Worm (Caenorhabditis elegans) whole organism, young adult: ENCODE measurements around the gene Y42H9B.3.
A peak's percentile ranks its signal among the peaks of the same experiment; 100 is the strongest.

ENCODE experiments used
- B0261.1 ChIP-seq: sonication (generic microtip); optimal IDR thresholded peaks from 2 replicates; lab custom pipeline; 2016; ENCODE audit warnings: mild to moderate bottlenecking, missing genetic modification characterization, moderate library complexity, missing compliant biosample characterization
- C17E4.6 ChIP-seq: fragments of 200-800 bp; sonication (Bioruptor generic); IDR thresholded peaks from 2 replicates; pipeline ENCODE4 v1.3.6; 2022; ENCODE audit warnings: missing genetic modification reagents, missing genetic modification characterization, missing compliant biosample characterization
- D2030.7 ChIP-seq: fragments of 200-800 bp; sonication (Bioruptor generic); IDR thresholded peaks from 2 replicates; pipeline ENCODE4 v1.3.6; 2022; ENCODE audit warnings: missing genetic modification reagents, missing genetic modification characterization, missing compliant biosample characterization
- F33H1.4 ChIP-seq: fragments of 200-800 bp; sonication (Bioruptor generic); IDR thresholded peaks from 2 replicates; pipeline ENCODE4 v1.3.6; 2022; ENCODE audit warnings: missing genetic modification reagents, missing genetic modification characterization, missing compliant biosample characterization
- F49E8.2 ChIP-seq: sonication (generic microtip); optimal IDR thresholded peaks from 3 replicates; lab custom pipeline; 2017; ENCODE audit warnings: missing genetic modification characterization, mild to moderate bottlenecking, missing compliant biosample characterization, antibody characterized with exemption, moderate library complexity; ENCODE audit not compliant: insufficient read depth
- F52B5.7 ChIP-seq: sonication (generic microtip); optimal IDR thresholded peaks from 2 replicates; lab custom pipeline; 2016; ENCODE audit warnings: mild to moderate bottlenecking, missing genetic modification characterization, missing compliant biosample characterization
- F57C9.4 ChIP-seq: sonication (generic microtip); optimal IDR thresholded peaks from 2 replicates; lab custom pipeline; 2017; ENCODE audit warnings: mild to moderate bottlenecking, missing genetic modification characterization, missing compliant biosample characterization
- T26A5.8 ChIP-seq: sonication (generic microtip); optimal IDR thresholded peaks from 2 replicates; lab custom pipeline; 2016; ENCODE audit warnings: missing genetic modification characterization, missing compliant biosample characterization
- aptf-3 ChIP-seq: fragments of 200-800 bp; sonication (Bioruptor generic); IDR thresholded peaks from 2 replicates; pipeline ENCODE4 v1.3.6; 2022; ENCODE audit warnings: missing genetic modification characterization, missing compliant biosample characterization
- atf-7 ChIP-seq: sonication (generic microtip); optimal IDR thresholded peaks from 2 replicates; lab custom pipeline; 2017; ENCODE audit warnings: mild to moderate bottlenecking, missing genetic modification characterization, missing compliant biosample characterization
- cebp-1 ChIP-seq, 2 experiments: fragments of 200-800 bp in 1 of 2; sonication (Bioruptor generic) in 1 of 2; sonication (generic microtip) in 1 of 2; IDR thresholded peaks in 1 of 2; optimal IDR thresholded peaks in 1 of 2; 2 replicates each; pipeline versions ENCODE4 v1.3.6 to Lab custom; 2017 to 2022; ENCODE audit warnings: missing compliant biosample characterization in 2 of 2, missing genetic modification characterization in 2 of 2, mild to moderate bottlenecking in 1 of 2, missing genetic modification reagents in 1 of 2, moderate library complexity in 1 of 2
- ceh-27 ChIP-seq: fragments of 200-800 bp; sonication (Bioruptor generic); optimal IDR thresholded peaks from 2 replicates; lab custom pipeline; 2018; ENCODE audit warnings: mild to moderate bottlenecking, missing genetic modification characterization, moderate library complexity, missing compliant biosample characterization
- ceh-40 ChIP-seq: fragments of 200-800 bp; sonication (Bioruptor generic); IDR thresholded peaks from 2 replicates; pipeline ENCODE4 v1.3.6; 2022; ENCODE audit warnings: missing genetic modification characterization, missing compliant biosample characterization
- ceh-91 ChIP-seq: fragments of 200-800 bp; sonication (Bioruptor generic); IDR thresholded peaks from 2 replicates; pipeline ENCODE4 v1.3.6; 2022; ENCODE audit warnings: missing genetic modification reagents, missing genetic modification characterization, missing compliant biosample characterization
- dox-1 ChIP-seq: fragments of 200-800 bp; sonication (Bioruptor generic); IDR thresholded peaks from 2 replicates; pipeline ENCODE4 v1.3.6; 2022; ENCODE audit warnings: missing genetic modification reagents, missing genetic modification characterization, missing compliant biosample characterization
- efl-1 ChIP-seq: fragments of 150-350 bp; optimal IDR thresholded peaks from 2 replicates; lab custom pipeline; 2014; ENCODE audit warnings: missing biosample characterization, missing genetic modification reagents, missing genetic modification characterization
- hlh-12 ChIP-seq: sonication (generic microtip); optimal IDR thresholded peaks from 2 replicates; lab custom pipeline; 2016; ENCODE audit warnings: missing genetic modification characterization, missing compliant biosample characterization
- hrde-1 ChIP-seq: sonication (generic microtip); optimal IDR thresholded peaks from 2 replicates; lab custom pipeline; 2016; ENCODE audit warnings: missing genetic modification characterization, mild to moderate bottlenecking, missing compliant biosample characterization, moderate library complexity, missing genotype, missing genetic modification reagents, borderline replicate concordance
- let-607 ChIP-seq, 2 experiments: fragments of 200-800 bp in 1 of 2; sonication (Bioruptor generic) in 1 of 2; sonication (generic microtip) in 1 of 2; optimal IDR thresholded peaks; 2 replicates each; lab custom pipeline; 2016 to 2018; ENCODE audit warnings: mild to moderate bottlenecking in 2 of 2, missing compliant biosample characterization in 2 of 2, missing genetic modification characterization in 2 of 2, moderate library complexity in 2 of 2, missing genotype in 1 of 2
- lin-35 ChIP-seq, 3 experiments: fragments of 150-350 bp in 2 of 3; sonication (generic microtip) in 1 of 3; optimal IDR thresholded peaks; 2 replicates each; lab custom pipeline; 2014 to 2018; ENCODE audit warnings: missing biosample characterization in 3 of 3, missing genetic modification characterization in 3 of 3, missing genetic modification reagents in 3 of 3
- lir-1 ChIP-seq: fragments of 200-800 bp; sonication (Bioruptor generic); conservative IDR thresholded peaks from 2 replicates; pipeline ENCODE4 v1.3.6; 2022; ENCODE audit warnings: missing genetic modification reagents, missing genetic modification characterization, missing compliant biosample characterization
- madf-6 ChIP-seq: fragments of 200-800 bp; sonication (Bioruptor generic); IDR thresholded peaks from 2 replicates; pipeline ENCODE4 v1.3.6; 2022; ENCODE audit warnings: missing genetic modification reagents, missing genetic modification characterization, missing compliant biosample characterization
- nfya-2 ChIP-seq: fragments of 200-800 bp; sonication (Bioruptor generic); IDR thresholded peaks from 2 replicates; pipeline ENCODE4 v1.3.6; 2022; ENCODE audit warnings: missing genetic modification reagents, missing genetic modification characterization, missing compliant biosample characterization
- nfyb-1 ChIP-seq: fragments of 200-800 bp; sonication (Bioruptor generic); IDR thresholded peaks from 2 replicates; pipeline ENCODE4 v1.3.6; 2022; ENCODE audit warnings: missing genetic modification reagents, missing genetic modification characterization, missing compliant biosample characterization
- nhr-120 ChIP-seq: fragments of 200-800 bp; sonication (Bioruptor generic); IDR thresholded peaks from 2 replicates; pipeline ENCODE4 v1.3.6; 2022; ENCODE audit warnings: missing genetic modification characterization, missing compliant biosample characterization
- nhr-90 ChIP-seq: sonication (generic microtip); optimal IDR thresholded peaks from 2 replicates; lab custom pipeline; 2016; ENCODE audit warnings: missing genotype, mild to moderate bottlenecking, missing genetic modification characterization, missing compliant biosample characterization
- pha-4 ChIP-seq: fragments of 150-350 bp; sonication (generic microtip); optimal IDR thresholded peaks from 2 replicates; lab custom pipeline; 2014; ENCODE audit warnings: missing biosample characterization, missing genetic modification reagents, missing genetic modification characterization
- sea-2 ChIP-seq: fragments of 200-800 bp; sonication (Bioruptor generic); IDR thresholded peaks from 2 replicates; pipeline ENCODE4 v1.3.6; 2022; ENCODE audit warnings: missing genetic modification characterization, missing compliant biosample characterization
- snpc-1.1 ChIP-seq: sonication (generic microtip); optimal IDR thresholded peaks from 2 replicates; lab custom pipeline; 2017; ENCODE audit warnings: missing genetic modification characterization, mild to moderate bottlenecking, missing compliant biosample characterization, antibody characterized with exemption, moderate library complexity, missing genotype, missing genetic modification reagents; ENCODE audit not compliant: insufficient read depth
- snpc-4 ChIP-seq, 5 experiments: fragments of 150-350 bp in 1 of 5; sonication (generic microtip) in 4 of 5; optimal IDR thresholded peaks; 2 replicates each; lab custom pipeline; 2014 to 2018; ENCODE audit warnings: missing genetic modification characterization in 5 of 5, missing biosample characterization in 3 of 5, antibody characterized with exemption in 2 of 5, mild to moderate bottlenecking in 2 of 5, missing compliant biosample characterization in 2 of 5, missing genotype in 2 of 5, moderate library complexity in 2 of 5, missing genetic modification reagents in 1 of 5
- unc-62 ChIP-seq: fragments of 150-350 bp; optimal IDR thresholded peaks from 2 replicates; lab custom pipeline; 2014; ENCODE audit warnings: missing biosample characterization, missing genetic modification reagents, missing genetic modification characterization
- zfh-2 ChIP-seq: fragments of 200-800 bp; sonication (Bioruptor generic); conservative IDR thresholded peaks from 2 replicates; pipeline ENCODE4 v1.3.6; 2022; ENCODE audit warnings: missing genetic modification reagents, missing genetic modification characterization, missing compliant biosample characterization
- ztf-25 ChIP-seq: fragments of 200-800 bp; sonication (Bioruptor generic); IDR thresholded peaks from 2 replicates; pipeline ENCODE4 v1.3.6; 2022; ENCODE audit warnings: missing genetic modification reagents, missing genetic modification characterization, missing compliant biosample characterization
- ztf-3 ChIP-seq: fragments of 200-800 bp; sonication (Bioruptor generic); optimal IDR thresholded peaks from 2 replicates; lab custom pipeline; 2018; ENCODE audit warnings: mild to moderate bottlenecking, missing genetic modification characterization, missing compliant biosample characterization

Y42H9B.3 gene

DNA sequence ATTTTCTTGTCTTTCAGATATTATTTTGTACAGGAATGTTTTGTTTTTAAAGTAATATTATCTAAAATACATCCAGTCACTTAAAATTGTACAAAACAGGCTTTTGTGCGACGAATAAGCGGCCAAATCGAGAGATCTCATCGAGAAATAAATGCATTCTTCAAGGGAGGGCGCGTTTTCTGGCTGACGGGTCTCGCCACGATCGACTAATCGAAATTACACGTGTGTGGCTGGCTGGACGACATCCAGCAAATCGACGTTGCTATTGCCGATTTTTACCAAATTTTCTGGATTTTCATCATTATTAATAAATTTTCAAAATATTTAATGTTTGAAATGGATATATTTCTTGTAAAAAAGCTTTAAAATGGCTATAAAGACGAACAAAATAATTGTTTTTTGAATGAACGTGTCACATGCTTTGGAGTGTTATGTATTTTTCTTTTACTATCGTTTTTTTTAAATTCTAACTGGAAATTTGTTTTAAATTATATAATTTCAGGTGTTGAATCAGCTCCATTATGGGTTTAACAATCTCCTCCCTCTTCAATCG is 30.1 kb downstream of the Y42H9B.3 start, which contains the start of gene arf-5 (continued):
- TF ChIP-seq ceh-40 (GFP tag; lab: Robert Waterston, UW), result no peak
- no peak for TF ChIP-seq F52B5.7 (tag; lab: Kevin White, UChicago)
- no peak for TF ChIP-seq sea-2 (GFP tag; lab: Robert Waterston, UW)
- no peak for TF ChIP-seq ceh-91
- TF ChIP-seq nfyb-1 (GFP tag; lab: Robert Waterston, UW), result no peak
- TF ChIP-seq cebp-1 (GFP tag; IDR thresholded peaks at IDR 0.05; lab: Robert Waterston, UW), result no peak
- TF ChIP-seq cebp-1 (tag; optimal IDR thresholded peaks at IDR 0.05; lab: Kevin White, UChicago), result no peak
- TF ChIP-seq F49E8.2 (tag; lab: Kevin White, UChicago), result no peak
- TF ChIP-seq ceh-27 (GFP tag; lab: Kevin White, UChicago), result peak; percentile 13
- TF ChIP-seq aptf-3 (GFP tag; lab: Robert Waterston, UW), result no peak
- no peak for TF ChIP-seq T26A5.8
- peak; percentile 70 to 88 for TF ChIP-seq let-607 (tag; optimal IDR thresholded peaks at IDR 0.05; lab: Kevin White, UChicago)
- TF ChIP-seq dox-1, result no peak
- TF ChIP-seq B0261.1 (tag; lab: Kevin White, UChicago), result no peak
- TF ChIP-seq ztf-3 (GFP tag; lab: Kevin White, UChicago), result no peak
- TF ChIP-seq lir-1 (GFP tag; lab: Robert Waterston, UW), result no peak
- no peak for TF ChIP-seq nhr-120 (GFP tag; lab: Robert Waterston, UW)
- TF ChIP-seq efl-1 (GFP tag; lab: Kevin White, UChicago), result peak; percentile 11
- TF ChIP-seq snpc-1.1 (tag; lab: Kevin White, UChicago), result no peak
- TF ChIP-seq zfh-2, result no peak
- TF ChIP-seq madf-6, result no peak
- TF ChIP-seq F33H1.4 (GFP tag; lab: Robert Waterston, UW), result peak; percentile 73
- TF ChIP-seq C17E4.6 (GFP tag; lab: Robert Waterston, UW), result no peak

DNA sequence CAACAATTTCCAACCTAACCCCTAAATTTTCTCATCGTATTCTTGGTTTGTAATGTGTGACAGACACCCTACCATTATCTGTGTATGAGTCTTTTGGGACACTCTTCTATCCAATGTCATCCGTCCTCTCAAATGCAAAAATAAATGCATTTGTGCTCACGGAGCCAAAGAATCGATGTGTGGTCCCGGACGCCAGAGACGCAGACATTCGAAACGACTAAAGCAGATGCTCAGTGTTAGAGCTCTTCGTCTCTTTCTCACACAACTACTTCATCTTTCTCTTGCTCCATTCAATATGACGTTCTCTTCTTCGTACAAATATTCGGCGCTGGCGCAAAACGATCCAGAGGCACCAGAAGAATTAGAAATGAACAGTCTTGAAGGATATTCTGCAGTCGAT is 32.6 kb downstream of the Y42H9B.3 start, which contains the start of gene unc-24:
unc-24 (plus strand) TSS at position 283 of the 400 bp plus-strand sequence.
- TF ChIP-seq D2030.7 (GFP tag; lab: Robert Waterston, UW), result no peak
- TF ChIP-seq ztf-25 (GFP tag; lab: Robert Waterston, UW), result no peak
- no peak for TF ChIP-seq T26A5.8
- no peak for TF ChIP-seq unc-62 (GFP tag; lab: Kevin White, UChicago)
- TF ChIP-seq F57C9.4 (tag; lab: Kevin White, UChicago), result no peak
- TF ChIP-seq hlh-12 (tag; lab: Kevin White, UChicago), result no peak
- TF ChIP-seq pha-4, result no peak
- no peak for TF ChIP-seq ztf-3 (GFP tag; lab: Kevin White, UChicago)
- no peak for TF ChIP-seq lin-35 (GFP tag; optimal IDR thresholded peaks at IDR 0.05; lab: Kevin White, UChicago)
- TF ChIP-seq hrde-1 (tag; lab: Kevin White, UChicago), result no peak

- TF ChIP-seq nfya-2 (no peak), nhr-90 (tag; lab: Kevin White, UChicago) (no peak), atf-7 (tag; lab: Kevin White, UChicago) (no peak), snpc-4 (GFP tag; optimal IDR thresholded peaks at IDR 0.05; lab: Kevin White, UChicago) (no peak), snpc-4 (tag; optimal IDR thresholded peaks at IDR 0.05; lab: Kevin White, UChicago) (no peak)
Measured at ce11 chrIV:7977452-7977940, 34.7 kb downstream of the Y42H9B.3 start, which contains the start of gene ora-1. ora-1 (plus strand) TSS chrIV:7977890.
